Worm (Caenorhabditis elegans): ENCODE results near the gene T05C12.11.

- no peak for TF ChIP-seq him-1 (tag; optimal IDR thresholded peaks at IDR 0.05)
- no peak for TF ChIP-seq W03F9.2 (tag; optimal IDR thresholded peaks at IDR 0.05)
- no peak for TF ChIP-seq dao-5 (tag; optimal IDR thresholded peaks at IDR 0.05)
Observed at ce11 chrII:8178614-8179013, 8.3 kb upstream of the T05C12.11 start.
